Fruit fly (Drosophila melanogaster) whole organism, embryonic: ENCODE data around the gene Gr64f.

Experiments used
- Ada2b ChIP-seq: fragments of 200-800 bp; sonication (Bioruptor generic); IDR thresholded peaks from 2 replicates; pipeline ENCODE4 v1.3.6; 2022; ENCODE audit warnings: missing biosample characterization, missing genetic modification characterization
- CG10274 ChIP-seq: fragments of 200-800 bp; sonication (Bioruptor generic); optimal IDR thresholded peaks from 3 replicates; lab custom pipeline; 2017; ENCODE audit warnings: missing biosample characterization, mild to moderate bottlenecking, missing genetic modification characterization
- CG10462 ChIP-seq: fragments of 200-800 bp; sonication (Bioruptor generic); optimal IDR thresholded peaks from 2 replicates; lab custom pipeline; 2016; ENCODE audit warnings: missing biosample characterization, missing genetic modification characterization
- CG13775 ChIP-seq: fragments of 200-800 bp; sonication (Bioruptor generic); optimal IDR thresholded peaks from 3 replicates; lab custom pipeline; 2017; ENCODE audit warnings: missing biosample characterization, mild to moderate bottlenecking, missing genetic modification characterization
- CG14441 ChIP-seq: fragments of 200-800 bp; sonication (Bioruptor generic); IDR thresholded peaks from 2 replicates; pipeline ENCODE4 v1.3.6; 2022; ENCODE audit warnings: missing biosample characterization, missing genetic modification characterization
- CG14710 ChIP-seq: fragments of 200-800 bp; sonication (Bioruptor generic); optimal IDR thresholded peaks from 3 replicates; lab custom pipeline; 2019; ENCODE audit warnings: missing biosample characterization, mild to moderate bottlenecking, missing genetic modification characterization, moderate library complexity
- CG14860 ChIP-seq: fragments of 200-800 bp; sonication (Bioruptor generic); IDR thresholded peaks from 3 replicates; pipeline ENCODE4 v1.3.6; 2022; ENCODE audit warnings: missing biosample characterization, missing genetic modification characterization; ENCODE audit not compliant: partially characterized antibody
- CG18476 ChIP-seq: fragments of 200-800 bp; sonication (Bioruptor generic); optimal IDR thresholded peaks from 2 replicates; lab custom pipeline; 2016; ENCODE audit warnings: missing biosample characterization, mild to moderate bottlenecking, missing genetic modification characterization
- CG34422 ChIP-seq: fragments of 200-800 bp; sonication (Bioruptor generic); IDR thresholded peaks from 3 replicates; pipeline ENCODE4 v1.3.6; 2022; ENCODE audit warnings: missing biosample characterization, missing genetic modification characterization
- CG4707 ChIP-seq: fragments of 200-800 bp; sonication (Bioruptor generic); optimal IDR thresholded peaks from 2 replicates; lab custom pipeline; 2018; ENCODE audit warnings: missing biosample characterization, mild to moderate bottlenecking, missing genetic modification characterization, moderate library complexity
- CG4820 ChIP-seq: fragments of 200-800 bp; sonication (Bioruptor generic); optimal IDR thresholded peaks from 3 replicates; lab custom pipeline; 2016; ENCODE audit warnings: missing biosample characterization, missing genetic modification characterization
- CG6254 ChIP-seq: fragments of 200-800 bp; sonication (Bioruptor generic); optimal IDR thresholded peaks from 3 replicates; lab custom pipeline; 2017; ENCODE audit warnings: mild to moderate bottlenecking, missing biosample characterization, missing genetic modification reagents, missing genetic modification characterization
- CG7357 ChIP-seq: fragments of 200-800 bp; sonication (Bioruptor generic); IDR thresholded peaks from 3 replicates; pipeline ENCODE4 v1.3.6; 2022; ENCODE audit warnings: missing biosample characterization, missing genetic modification characterization
- CG8281 ChIP-seq: fragments of 200-800 bp; sonication (Bioruptor generic); optimal IDR thresholded peaks from 2 replicates; lab custom pipeline; 2018; ENCODE audit warnings: missing biosample characterization, mild to moderate bottlenecking, missing genetic modification characterization, moderate library complexity
- CG8944 ChIP-seq: fragments of 200-800 bp; sonication (Bioruptor generic); optimal IDR thresholded peaks from 3 replicates; lab custom pipeline; 2016; ENCODE audit warnings: missing biosample characterization, missing genetic modification characterization
- CoRest ChIP-seq: fragments of 200-800 bp; sonication (Bioruptor generic); optimal IDR thresholded peaks from 3 replicates; lab custom pipeline; 2018; ENCODE audit warnings: missing biosample characterization, mild to moderate bottlenecking, missing genetic modification characterization, moderate library complexity
- Ets65A ChIP-seq: fragments of 200-800 bp; sonication (Bioruptor generic); peaks from one replicate; lab custom pipeline; 2016; ENCODE audit warnings: missing biosample characterization, missing genetic modification characterization
- GATAe ChIP-seq: fragments of 200-800 bp; sonication (Bioruptor generic); conservative IDR thresholded peaks from 2 replicates; pipeline ENCODE4 v1.3.6; 2022; ENCODE audit warnings: missing biosample characterization, missing genetic modification characterization
- Gug ChIP-seq: fragments of 200-800 bp; sonication (Bioruptor generic); IDR thresholded peaks from 4 replicates; pipeline ENCODE4 v1.3.6; 2022; ENCODE audit warnings: missing biosample characterization, missing genetic modification characterization
- Hr3 ChIP-seq: fragments of 200-800 bp; sonication (Bioruptor generic); optimal IDR thresholded peaks from 3 replicates; lab custom pipeline; 2016; ENCODE audit warnings: missing biosample characterization, missing genetic modification characterization
- Hr39 ChIP-seq: fragments of >200 bp; optimal IDR thresholded peaks from 2 replicates; lab custom pipeline; 2017
- Hsf ChIP-seq: fragments of 200-800 bp; sonication (Bioruptor generic); optimal IDR thresholded peaks from 3 replicates; lab custom pipeline; 2016; ENCODE audit warnings: missing biosample characterization, missing genetic modification characterization
- MTF-1 ChIP-seq: fragments of 200-800 bp; sonication (Bioruptor generic); optimal IDR thresholded peaks from 2 replicates; lab custom pipeline; 2018; ENCODE audit warnings: missing biosample characterization, mild to moderate bottlenecking, missing genetic modification characterization, borderline replicate concordance
- Max ChIP-seq: fragments of 200-800 bp; sonication (Bioruptor generic); optimal IDR thresholded peaks from 2 replicates; lab custom pipeline; 2016; ENCODE audit warnings: missing biosample characterization, mild to moderate bottlenecking, missing genetic modification characterization
- Mes4 ChIP-seq: fragments of 200-800 bp; sonication (Bioruptor generic); optimal IDR thresholded peaks from 2 replicates; lab custom pipeline; 2016; ENCODE audit warnings: missing biosample characterization, missing genetic modification characterization
- NK7.1 ChIP-seq: fragments of 200-800 bp; sonication (Bioruptor generic); optimal IDR thresholded peaks from 3 replicates; lab custom pipeline; 2016; ENCODE audit warnings: missing biosample characterization, missing genetic modification characterization
- Optix ChIP-seq: fragments of 200-800 bp; sonication (Bioruptor generic); IDR thresholded peaks from 3 replicates; pipeline ENCODE4 v1.3.6; 2022; ENCODE audit warnings: missing biosample characterization, missing genetic modification characterization
- Ptx1 ChIP-seq: fragments of 200-800 bp; sonication (Bioruptor generic); IDR thresholded peaks from 2 replicates; pipeline ENCODE4 v1.3.6; 2022; ENCODE audit warnings: missing biosample characterization, missing genetic modification characterization
- Sry-δ ChIP-seq: fragments of 200-800 bp; sonication (Bioruptor generic); optimal IDR thresholded peaks from 2 replicates; lab custom pipeline; 2016; ENCODE audit warnings: missing biosample characterization, missing genetic modification characterization
- Xrp1 ChIP-seq: fragments of 200-800 bp; sonication (Bioruptor generic); IDR thresholded peaks from 2 replicates; pipeline ENCODE4 v1.3.6; 2022; ENCODE audit warnings: missing biosample characterization, missing genetic modification characterization
- amos ChIP-seq: fragments of 200-800 bp; sonication (Bioruptor generic); IDR thresholded peaks from 2 replicates; pipeline ENCODE4 v1.3.6; 2022; ENCODE audit warnings: missing biosample characterization, missing genetic modification characterization; ENCODE audit not compliant: partially characterized antibody
- chn ChIP-seq: fragments of 200-800 bp; sonication (Bioruptor generic); optimal IDR thresholded peaks from 2 replicates; lab custom pipeline; 2016; ENCODE audit warnings: missing biosample characterization, missing genetic modification characterization
- crol ChIP-seq: fragments of 200-800 bp; sonication (Bioruptor generic); IDR thresholded peaks from 2 replicates; pipeline ENCODE4 v1.3.6; 2022; ENCODE audit warnings: missing biosample characterization, missing genetic modification characterization
- crp ChIP-seq, 2 experiments: fragments of 200-800 bp; sonication (Bioruptor generic); optimal IDR thresholded peaks; 2 replicates in 1 of 2; 3 replicates in 1 of 2; lab custom pipeline; 2017; ENCODE audit warnings: missing biosample characterization in 2 of 2, missing genetic modification characterization in 2 of 2, mild to moderate bottlenecking in 1 of 2, moderate library complexity in 1 of 2
- dan ChIP-seq: fragments of 200-800 bp; sonication (Bioruptor generic); IDR thresholded peaks from 2 replicates; pipeline ENCODE4 v1.3.6; 2022; ENCODE audit warnings: missing biosample characterization, missing genetic modification characterization
- dpn ChIP-seq, 2 experiments: fragments of 200-800 bp; sonication (Bioruptor generic); optimal IDR thresholded peaks; 3 replicates each; lab custom pipeline; 2016; ENCODE audit warnings: missing biosample characterization in 2 of 2, missing genetic modification characterization in 2 of 2
- en ChIP-seq: fragments of 200-800 bp; sonication (Bioruptor generic); optimal IDR thresholded peaks from 2 replicates; lab custom pipeline; 2016; ENCODE audit warnings: missing biosample characterization, missing genetic modification characterization
- gcm2 ChIP-seq: fragments of 200-800 bp; sonication (Bioruptor generic); optimal IDR thresholded peaks from 2 replicates; lab custom pipeline; 2016; ENCODE audit warnings: missing biosample characterization, missing genetic modification characterization
- hb ChIP-seq: fragments of 200-800 bp; sonication (Bioruptor generic); IDR thresholded peaks from 3 replicates; pipeline ENCODE4 v1.3.6; 2022; ENCODE audit warnings: missing biosample characterization, missing genetic modification characterization; ENCODE audit not compliant: partially characterized antibody
- mam ChIP-seq: fragments of 200-800 bp; sonication (Bioruptor generic); optimal IDR thresholded peaks from 3 replicates; lab custom pipeline; 2016; ENCODE audit warnings: missing biosample characterization, missing genetic modification characterization
- pb ChIP-seq: fragments of 200-800 bp; sonication (Bioruptor generic); optimal IDR thresholded peaks from 3 replicates; lab custom pipeline; 2016; ENCODE audit warnings: missing biosample characterization, missing genetic modification characterization
- peb ChIP-seq: fragments of 200-800 bp; sonication (Bioruptor generic); IDR thresholded peaks from 2 replicates; pipeline ENCODE4 v1.3.6; 2022; ENCODE audit warnings: missing biosample characterization, missing genetic modification characterization
- psq ChIP-seq: fragments of 200-800 bp; sonication (Bioruptor generic); optimal IDR thresholded peaks from 2 replicates; lab custom pipeline; 2017; ENCODE audit warnings: missing biosample characterization, missing genetic modification characterization
- shn ChIP-seq: fragments of 200-800 bp; sonication (Bioruptor generic); optimal IDR thresholded peaks from 3 replicates; lab custom pipeline; 2016; ENCODE audit warnings: missing biosample characterization, missing genetic modification characterization
- sqz ChIP-seq: fragments of 200-800 bp; sonication (Bioruptor generic); optimal IDR thresholded peaks from 3 replicates; lab custom pipeline; 2018; ENCODE audit warnings: missing biosample characterization, mild to moderate bottlenecking, missing genetic modification characterization
- tx ChIP-seq: fragments of 200-800 bp; sonication (Bioruptor generic); optimal IDR thresholded peaks from 2 replicates; lab custom pipeline; 2016; ENCODE audit warnings: missing biosample characterization, missing genetic modification characterization
- unc-4 ChIP-seq: fragments of 200-800 bp; sonication (Bioruptor generic); IDR thresholded peaks from 2 replicates; pipeline ENCODE4 v1.3.6; 2022; ENCODE audit warnings: missing biosample characterization, missing genetic modification characterization; ENCODE audit not compliant: partially characterized antibody
- zfh2 ChIP-seq: fragments of 200-800 bp; sonication (Bioruptor generic); optimal IDR thresholded peaks from 2 replicates; lab custom pipeline; 2016; ENCODE audit warnings: missing biosample characterization, missing genetic modification characterization

Gr64f gene

DNA sequence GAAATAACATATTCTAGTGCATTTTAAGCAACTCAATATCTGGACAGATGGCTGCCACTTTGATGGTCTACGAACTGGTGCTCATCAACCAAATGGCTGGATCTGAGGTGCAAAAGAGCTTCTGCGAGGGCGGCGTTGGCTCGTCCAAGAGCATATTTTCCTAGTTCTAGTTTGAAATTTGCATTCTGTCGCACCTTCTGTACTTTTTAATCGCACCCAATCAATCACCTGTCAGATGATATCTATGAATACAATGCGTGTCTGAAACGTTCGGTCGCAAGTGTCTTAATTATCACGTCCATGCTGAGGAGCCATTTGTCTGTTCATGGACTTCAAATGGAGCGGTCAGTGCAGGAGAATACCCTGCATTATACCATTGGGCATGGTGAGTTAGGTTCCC, 3.8 kb upstream of the Gr64f start, which contains the start of the genes Gr64d and Gr64e:
Gene Gr64d, plus strand, starts transcription at position 301 of the 400 bp plus-strand sequence.
Gene Gr64e, plus strand, starts transcription at position 380 of the 400 bp plus-strand sequence.
- TF ChIP-seq Max = no peak
- peak; percentile 56 for TF ChIP-seq Ets65A (GFP tag; lab: Kevin White, UChicago)

DNA sequence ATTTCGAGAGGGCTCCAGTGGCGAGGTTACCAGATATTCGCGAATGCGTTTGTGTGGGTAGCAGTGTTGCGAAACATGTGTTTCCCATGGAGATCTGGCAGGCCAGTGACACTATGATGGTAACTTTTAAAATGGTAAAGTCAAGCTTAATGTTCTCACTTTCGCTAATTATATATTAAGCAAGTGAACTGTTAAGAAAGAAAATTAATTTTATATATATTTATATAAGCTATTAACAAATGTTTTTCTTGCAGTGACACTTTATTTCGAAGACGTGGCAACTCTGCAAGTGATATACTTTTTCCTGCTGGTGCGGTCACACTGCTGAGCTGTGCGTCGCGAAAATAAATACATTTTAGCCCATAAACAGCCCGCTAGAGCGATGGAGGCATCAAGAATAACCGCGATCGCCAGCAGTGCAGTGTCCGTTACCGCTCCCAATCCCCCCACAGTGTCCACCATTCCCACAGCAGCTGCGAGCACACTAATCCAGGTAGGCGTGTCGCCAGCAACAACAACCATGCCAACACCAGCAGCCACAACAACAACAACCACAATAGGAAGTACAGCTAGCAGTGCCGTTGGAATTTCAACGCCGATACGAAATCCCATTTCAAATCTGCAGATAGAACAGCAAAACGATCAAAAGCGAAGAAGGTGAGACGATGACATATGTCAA, 4.8 kb downstream of the Gr64f start, which contains the start of the genes CG11593 and Rcd5:
Gene CG11593, minus strand, starts transcription at position 236 of the 679 bp plus-strand sequence.
Gene Rcd5, plus strand, starts transcription at position 283 of the 679 bp plus-strand sequence.
- no peak for TF ChIP-seq sqz (GFP tag; lab: Kevin White, UChicago)
- peak; percentile 34; the same call in 1 of the 2 replicates for TF ChIP-seq dan (GFP tag; lab: Robert Waterston, UW)
- no peak for TF ChIP-seq CG14860 (GFP tag; lab: Robert Waterston, UW)
- TF ChIP-seq Gug (GFP tag; lab: Robert Waterston, UW) = peak; percentile 85
- peak; percentile 53 for TF ChIP-seq Hsf
- no peak for TF ChIP-seq tx (GFP tag; lab: Kevin White, UChicago)
- TF ChIP-seq CG14441 (GFP tag; lab: Robert Waterston, UW) = peak; percentile 85
- TF ChIP-seq CG10274 = no peak
- peak; percentile 46 for TF ChIP-seq mam
- peak; percentile 16 for TF ChIP-seq psq
- TF ChIP-seq hb (GFP tag; lab: Robert Waterston, UW) = no peak
- peak; percentile 70 for TF ChIP-seq GATAe (GFP tag; lab: Robert Waterston, UW)
- peak; percentile 91 for TF ChIP-seq Ptx1 (GFP tag; lab: Robert Waterston, UW)
- peak; percentile 77 for TF ChIP-seq CG7357 (GFP tag; lab: Robert Waterston, UW)
- peak; percentile 13; the same call in 1 of the 2 replicates for TF ChIP-seq amos (GFP tag; lab: Robert Waterston, UW)
- TF ChIP-seq crp (GFP tag; optimal IDR thresholded peaks at IDR 0.05; lab: Kevin White, UChicago) = peak in 1 of 2 experiments; percentile 66
- peak; percentile 84 for TF ChIP-seq CG13775 (GFP tag; lab: Kevin White, UChicago)
- TF ChIP-seq gcm2 (GFP tag; lab: Kevin White, UChicago) = no peak
- peak; percentile 12 for TF ChIP-seq CG6254 (GFP tag; lab: Kevin White, UChicago)
- TF ChIP-seq shn (GFP tag; lab: Kevin White, UChicago) = no peak
- TF ChIP-seq CG18476 (GFP tag; lab: Kevin White, UChicago) = no peak
- no peak for TF ChIP-seq Hr39
- TF ChIP-seq CG4820 (GFP tag; lab: Kevin White, UChicago) = peak; percentile 55
- peak; percentile 73 for TF ChIP-seq Ada2b (GFP tag; lab: Robert Waterston, UW)
- TF ChIP-seq CG8281 (tag; lab: Kevin White, UChicago) = no peak
- no peak for TF ChIP-seq unc-4
- peak; percentile 29 for TF ChIP-seq chn (GFP tag; lab: Kevin White, UChicago)
- peak; percentile 32 to 79 for TF ChIP-seq dpn (GFP tag; optimal IDR thresholded peaks at IDR 0.05; lab: Kevin White, UChicago)
- no peak for TF ChIP-seq CG4707
- peak; percentile 45 for TF ChIP-seq zfh2 (GFP tag; lab: Kevin White, UChicago)
- no peak for TF ChIP-seq pb
- peak; percentile 83 for TF ChIP-seq Hr3 (GFP tag; lab: Kevin White, UChicago)
- TF ChIP-seq CG10462 (GFP tag; lab: Kevin White, UChicago) = no peak
- TF ChIP-seq CG8944 (GFP tag; lab: Kevin White, UChicago) = peak; percentile 6
- TF ChIP-seq Sry-δ (GFP tag; lab: Kevin White, UChicago) = no peak
- peak; percentile 91 for TF ChIP-seq CG34422 (GFP tag; lab: Robert Waterston, UW)
- TF ChIP-seq crol = peak; percentile 20; the same call in 1 of the 2 replicates
- no peak for TF ChIP-seq NK7.1 (GFP tag; lab: Kevin White, UChicago)
- no peak for TF ChIP-seq en
- TF ChIP-seq peb (GFP tag; lab: Robert Waterston, UW) = no peak; the same call in 1 of the 2 replicates
- no peak; the same call in 1 of the 2 replicates for TF ChIP-seq Xrp1
- TF ChIP-seq Mes4 (GFP tag; lab: Kevin White, UChicago) = no peak
- peak; percentile 96 for TF ChIP-seq CG14710 (tag; lab: Kevin White, UChicago)
- TF ChIP-seq CoRest (tag; lab: Kevin White, UChicago) = peak; percentile 83
- TF ChIP-seq Optix (GFP tag; lab: Robert Waterston, UW) = peak; percentile 76
- TF ChIP-seq MTF-1 (GFP tag; lab: Kevin White, UChicago) = no peak
